Fruit fly (Drosophila melanogaster) whole organism, adult: Measurements from ENCODE around the gene nompC.

Experiments used
- CG11617 ChIP-seq: fragments of 200-800 bp; sonication (Bioruptor generic); optimal IDR thresholded peaks from 2 replicates; lab custom pipeline; 2017; ENCODE audit warnings: mild to moderate bottlenecking, missing biosample characterization, missing genetic modification reagents, missing genetic modification characterization
- CG12768 ChIP-seq: fragments of 200-800 bp; sonication (Bioruptor generic); optimal IDR thresholded peaks from 2 replicates; lab custom pipeline; 2017; ENCODE audit warnings: missing biosample characterization, missing genetic modification characterization, mild to moderate bottlenecking, moderate library complexity, missing genetic modification reagents
- CG33017 ChIP-seq: fragments of 200-800 bp; sonication (Bioruptor generic); optimal IDR thresholded peaks from 2 replicates; lab custom pipeline; 2018; ENCODE audit warnings: missing biosample characterization, mild to moderate bottlenecking, missing genetic modification characterization, moderate library complexity
- CG5204 ChIP-seq: fragments of 200-800 bp; sonication (Bioruptor generic); optimal IDR thresholded peaks from 2 replicates; lab custom pipeline; 2016; ENCODE audit warnings: missing biosample characterization, missing genetic modification characterization
- CG7045 ChIP-seq: fragments of 200-800 bp; sonication (Bioruptor generic); optimal IDR thresholded peaks from 2 replicates; lab custom pipeline; 2017; ENCODE audit warnings: missing biosample characterization, mild to moderate bottlenecking, missing genetic modification characterization
- Clk ChIP-seq: fragments of 200-800 bp; sonication (Bioruptor generic); optimal IDR thresholded peaks from 2 replicates; lab custom pipeline; 2017; ENCODE audit warnings: missing biosample characterization, missing genetic modification characterization
- Mnt ChIP-seq: fragments of 200-800 bp; sonication (Bioruptor generic); optimal IDR thresholded peaks from 2 replicates; lab custom pipeline; 2016; ENCODE audit warnings: missing biosample characterization, mild to moderate bottlenecking, missing genetic modification characterization
- bab1 ChIP-seq: fragments of 200-800 bp; sonication (Bioruptor generic); optimal IDR thresholded peaks from 3 replicates; lab custom pipeline; 2019; ENCODE audit warnings: missing biosample characterization, mild to moderate bottlenecking, missing genetic modification characterization, moderate library complexity
- cic ChIP-seq: fragments of 200-800 bp; sonication (Bioruptor generic); optimal IDR thresholded peaks from 2 replicates; lab custom pipeline; 2017; ENCODE audit warnings: missing biosample characterization, mild to moderate bottlenecking, missing genetic modification characterization, moderate library complexity
- cnc ChIP-seq, 2 experiments: fragments of >200 bp; optimal IDR thresholded peaks; 2 replicates each; lab custom pipeline; 2017
- kay ChIP-seq: fragments of 200-800 bp; sonication (Bioruptor generic); peaks from one replicate; lab custom pipeline; 2016; ENCODE audit warnings: missing biosample characterization, missing genetic modification characterization, borderline replicate concordance
- ovo ChIP-seq: fragments of 200-800 bp; sonication (Bioruptor generic); optimal IDR thresholded peaks from 2 replicates; lab custom pipeline; 2016; ENCODE audit warnings: missing biosample characterization, missing genetic modification characterization
- pad ChIP-seq: fragments of 200-800 bp; sonication (Bioruptor generic); optimal IDR thresholded peaks from 3 replicates; lab custom pipeline; 2017; ENCODE audit warnings: missing biosample characterization, missing genetic modification characterization, mild to moderate bottlenecking, moderate library complexity, missing genetic modification reagents

DNA sequence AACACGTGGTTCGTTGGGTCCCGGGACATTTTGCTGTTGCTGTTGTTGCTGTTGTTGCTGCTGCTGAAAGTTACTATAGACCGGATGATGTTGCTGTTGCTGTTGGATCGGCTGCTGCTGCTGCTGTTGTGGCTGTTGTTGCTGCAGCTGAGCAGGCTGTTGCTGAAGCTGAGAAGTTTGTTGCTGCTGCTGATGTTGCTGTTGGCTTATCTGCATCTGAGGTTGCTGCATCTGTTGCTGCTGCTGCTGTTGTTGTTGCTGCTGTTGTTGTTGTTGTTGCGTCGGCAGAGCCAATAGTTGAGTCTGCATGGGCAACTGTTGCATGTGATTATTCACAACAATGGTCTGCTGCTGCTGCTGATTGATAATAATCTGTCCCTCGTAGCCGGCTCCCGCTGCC lies 25.0 kb upstream of the nompC start:
- TF ChIP-seq Mnt (no peak), CG11617 (no peak), bab1 (no peak), CG33017 (tag; lab: Kevin White, UChicago) (no peak), CG12768 (no peak), cic (no peak), kay (GFP tag; lab: Kevin White, UChicago) (no peak), cnc (optimal IDR thresholded peaks at IDR 0.05; lab: Kevin White, UChicago) (no peak), pad (no peak), Clk (GFP tag; lab: Kevin White, UChicago) (no peak), ovo (GFP tag; lab: Kevin White, UChicago) (no peak), CG7045 (GFP tag; lab: Kevin White, UChicago) (no peak), CG5204 (GFP tag; lab: Kevin White, UChicago) (no peak)
